Fruit fly (Drosophila melanogaster) Kc167 (cell line): ENCODE results near the gene CG18281.

ENCODE experiments used
- Myc ChIP-seq: fragments of >200 bp; optimal IDR thresholded peaks from 2 replicates; lab custom pipeline; 2017; ENCODE audit warnings: missing external identifiers
- Sin3A ChIP-seq: fragments of >200 bp; optimal IDR thresholded peaks from 2 replicates; lab custom pipeline; 2018; ENCODE audit warnings: missing external identifiers
- h ChIP-seq: fragments of >200 bp; optimal IDR thresholded peaks from 3 replicates; lab custom pipeline; 2018; ENCODE audit warnings: missing external identifiers
- insv ChIP-seq: fragments of >200 bp; optimal IDR thresholded peaks from 3 replicates; lab custom pipeline; 2018; ENCODE audit warnings: missing external identifiers
- psq ChIP-seq: fragments of >200 bp; optimal IDR thresholded peaks from 2 replicates; lab custom pipeline; 2017; ENCODE audit warnings: missing external identifiers
- ttk ChIP-seq: sonication (Bioruptor generic); optimal IDR thresholded peaks from 2 replicates; lab custom pipeline; 2017; ENCODE audit warnings: missing external identifiers

Gene CG18281

DNA sequence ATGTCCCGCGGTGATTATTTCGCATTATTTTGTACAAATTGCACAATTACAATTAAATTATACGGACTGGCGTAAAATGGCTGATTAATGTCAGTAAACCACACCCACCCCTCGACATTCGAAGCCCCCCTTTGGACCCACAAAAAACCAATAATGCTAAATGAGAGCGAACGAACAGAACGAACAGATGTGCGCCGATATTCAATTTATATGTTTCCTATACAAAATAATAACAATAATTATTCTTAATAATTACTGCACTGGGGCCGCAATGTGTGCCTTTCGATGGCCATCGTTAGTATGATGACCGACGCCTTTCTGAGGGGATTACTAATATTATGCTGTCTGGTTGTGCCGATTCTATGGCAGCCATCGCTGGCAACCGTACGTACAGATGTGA, 33.8 kb downstream of the CG18281 start, which contains the start of gene CG13250:
TSS of gene CG13250 (plus strand) at position 301 of the 400 bp plus-strand sequence.
- no peak for TF ChIP-seq Sin3A (lab: Kevin White, UChicago)
- TF ChIP-seq h (lab: Kevin White, UChicago) = no peak
- TF ChIP-seq ttk (lab: Kevin White, UChicago) = no peak

DNA sequence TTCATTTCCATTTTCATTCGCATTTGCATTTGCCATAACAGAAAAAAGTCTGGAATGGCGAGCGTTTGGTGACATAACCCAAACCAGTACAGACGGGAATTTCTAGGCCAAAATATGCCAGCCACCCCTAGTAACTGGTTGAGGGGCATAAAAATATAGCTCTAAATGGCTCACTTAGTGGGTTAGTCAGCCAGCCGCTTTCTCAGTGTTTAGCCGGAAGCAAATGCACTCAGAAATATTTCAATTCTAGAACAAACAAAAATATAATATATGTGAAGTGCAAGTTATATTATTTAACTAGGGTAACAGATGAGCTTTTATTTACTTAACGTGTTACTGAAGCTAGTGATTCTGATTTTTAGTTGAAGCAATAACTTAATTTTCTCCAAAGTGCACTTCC, 37.3 kb downstream of the CG18281 start:
- TF ChIP-seq psq (lab: Kevin White, UChicago) (no peak), h (lab: Kevin White, UChicago) (no peak), Myc (lab: Kevin White, UChicago) (no peak), Sin3A (lab: Kevin White, UChicago) (no peak)

DNA sequence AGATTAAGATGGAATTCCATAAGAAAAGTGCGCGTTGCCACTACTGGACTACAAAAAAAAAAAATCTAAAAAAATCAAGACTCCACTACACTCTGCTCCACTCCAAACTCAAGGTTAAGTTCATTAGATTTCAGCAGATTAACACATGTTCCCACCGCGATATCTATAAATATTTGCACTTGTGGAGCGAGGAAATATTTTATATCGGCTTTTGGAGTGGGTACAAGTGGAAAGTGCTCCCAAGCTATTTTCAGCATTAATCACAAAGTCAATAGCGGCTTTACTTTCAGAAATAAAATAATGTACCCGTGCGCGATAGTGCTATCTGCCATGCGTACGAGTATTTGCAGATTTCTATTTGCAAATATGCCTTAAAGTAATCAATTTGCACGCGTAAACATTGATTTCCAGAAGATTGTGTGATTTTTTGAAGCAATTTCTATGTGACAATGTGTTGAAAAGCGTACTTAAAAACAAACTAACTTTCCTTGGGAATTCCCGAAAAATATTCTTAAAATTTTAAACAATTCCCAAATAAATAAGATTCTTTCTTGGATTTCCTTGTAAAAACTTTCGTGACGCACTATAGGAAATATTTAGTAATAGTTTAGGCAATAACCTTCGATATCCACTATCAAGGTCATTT, 38.1 kb downstream of the CG18281 start:
- no peak for TF ChIP-seq h (lab: Kevin White, UChicago)
- no peak for TF ChIP-seq ttk (lab: Kevin White, UChicago)
- no peak for TF ChIP-seq psq (lab: Kevin White, UChicago)
- TF ChIP-seq Myc (lab: Kevin White, UChicago) = no peak
- TF ChIP-seq Sin3A (lab: Kevin White, UChicago) = no peak
- TF ChIP-seq insv (lab: Kevin White, UChicago) = no peak

DNA sequence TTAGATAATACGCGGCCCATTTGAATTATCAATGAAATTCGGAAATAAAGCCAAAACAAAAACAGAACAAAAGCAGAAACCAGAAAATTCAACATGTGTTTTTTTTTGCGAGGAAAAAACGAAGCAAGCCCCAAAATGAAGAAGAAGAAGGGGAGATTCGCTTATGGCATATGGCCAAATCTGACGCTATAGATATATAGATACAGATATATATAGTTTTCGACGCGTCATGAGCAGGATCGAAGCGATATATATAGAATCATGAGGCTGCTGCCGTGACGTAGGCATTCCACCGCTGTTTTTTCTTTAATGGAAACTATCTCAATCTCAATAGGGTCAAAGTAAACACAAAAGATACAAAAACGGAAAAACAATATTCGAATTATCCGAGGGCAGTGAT, 38.8 kb downstream of the CG18281 start:
- no peak for TF ChIP-seq Sin3A (lab: Kevin White, UChicago)
- TF ChIP-seq insv (lab: Kevin White, UChicago) = no peak
- TF ChIP-seq psq (lab: Kevin White, UChicago) = no peak
- no peak for TF ChIP-seq Myc (lab: Kevin White, UChicago)
- no peak for TF ChIP-seq ttk (lab: Kevin White, UChicago)
- TF ChIP-seq h (lab: Kevin White, UChicago) = no peak

DNA sequence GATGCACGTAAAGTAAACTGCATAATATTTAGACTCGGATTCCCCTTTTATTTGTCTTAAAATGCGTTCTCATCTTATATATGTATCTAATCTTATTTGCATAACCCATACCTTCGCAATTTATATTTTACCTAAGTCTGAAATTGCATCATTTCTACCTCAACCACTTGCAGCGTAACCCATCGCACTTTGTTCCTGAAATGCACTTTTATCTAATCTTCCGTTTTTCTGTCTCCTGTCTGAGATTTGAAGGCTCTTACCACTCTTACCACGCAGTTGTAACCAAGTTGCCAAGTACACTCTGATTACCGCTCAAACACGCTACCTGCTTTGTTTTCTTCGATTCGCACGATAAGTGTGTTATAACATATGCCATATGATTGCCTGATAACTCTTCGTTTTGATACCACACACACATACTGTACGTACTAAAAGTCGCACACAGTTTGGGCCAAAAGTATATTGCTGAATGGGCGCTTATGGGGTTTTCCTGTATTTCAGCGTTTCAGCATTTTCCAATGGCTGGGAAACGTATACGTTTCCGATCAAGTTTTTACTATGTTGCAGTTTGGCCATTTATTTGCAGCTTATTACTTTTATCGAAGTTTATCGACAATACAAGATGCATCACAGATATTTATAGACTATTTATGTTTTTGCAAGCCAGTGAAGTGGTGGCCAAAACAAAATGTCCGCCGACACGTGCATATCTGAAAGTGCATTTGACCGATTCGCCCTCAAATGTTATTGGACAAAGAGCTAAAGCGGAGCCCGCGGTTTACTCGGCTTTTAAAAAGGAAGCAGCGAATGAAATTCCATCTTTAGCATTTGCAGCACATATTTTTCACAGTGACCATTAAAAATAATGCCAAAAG, 39.7 kb downstream of the CG18281 start:
- TF ChIP-seq ttk (lab: Kevin White, UChicago) = no peak

DNA sequence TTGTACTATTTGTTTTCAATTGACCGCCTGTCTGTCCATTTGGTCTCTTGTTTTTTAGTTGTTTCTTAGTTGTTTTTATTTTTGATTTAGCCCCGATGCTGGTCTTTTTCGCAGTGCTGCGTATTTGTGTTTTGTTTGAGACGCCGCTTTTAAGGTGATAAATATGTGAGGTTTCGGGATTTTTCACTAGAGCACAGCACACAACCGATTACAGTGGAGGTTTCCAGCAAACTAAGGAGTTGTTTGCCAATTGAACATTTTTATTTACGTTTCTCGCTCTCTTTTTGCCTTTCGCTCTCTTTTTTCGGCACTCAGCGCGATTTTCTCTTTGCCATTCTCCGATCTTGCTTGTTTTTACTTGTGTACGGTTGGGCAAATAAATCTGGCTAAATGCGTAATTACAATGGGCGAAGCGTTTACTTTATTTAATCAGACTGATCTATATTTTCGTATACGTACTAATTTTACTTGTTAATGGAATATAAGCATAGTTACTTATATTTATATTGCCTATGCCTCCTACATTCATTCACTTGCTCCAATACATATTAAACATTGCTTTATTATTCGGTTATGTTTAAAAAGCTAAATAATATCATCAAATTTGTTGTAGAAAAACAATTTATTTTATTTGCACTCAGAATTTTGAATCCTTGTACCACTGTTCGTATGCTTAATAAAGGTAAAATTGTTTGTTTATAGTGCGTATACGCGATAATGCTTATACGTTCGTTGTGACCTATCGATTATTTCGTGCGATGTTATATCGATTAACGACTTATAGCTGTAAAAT, 40.7 kb downstream of the CG18281 start, which contains the start of gene Rcd2:
TSS of gene Rcd2 (minus strand) at position 236 of the 793 bp plus-strand sequence.
- TF ChIP-seq h (lab: Kevin White, UChicago) = no peak
- no peak for TF ChIP-seq psq (lab: Kevin White, UChicago)
- TF ChIP-seq Sin3A (lab: Kevin White, UChicago) = no peak
- TF ChIP-seq ttk (lab: Kevin White, UChicago) = no peak
- TF ChIP-seq Myc (lab: Kevin White, UChicago) = no peak
- no peak for TF ChIP-seq insv (lab: Kevin White, UChicago)

DNA sequence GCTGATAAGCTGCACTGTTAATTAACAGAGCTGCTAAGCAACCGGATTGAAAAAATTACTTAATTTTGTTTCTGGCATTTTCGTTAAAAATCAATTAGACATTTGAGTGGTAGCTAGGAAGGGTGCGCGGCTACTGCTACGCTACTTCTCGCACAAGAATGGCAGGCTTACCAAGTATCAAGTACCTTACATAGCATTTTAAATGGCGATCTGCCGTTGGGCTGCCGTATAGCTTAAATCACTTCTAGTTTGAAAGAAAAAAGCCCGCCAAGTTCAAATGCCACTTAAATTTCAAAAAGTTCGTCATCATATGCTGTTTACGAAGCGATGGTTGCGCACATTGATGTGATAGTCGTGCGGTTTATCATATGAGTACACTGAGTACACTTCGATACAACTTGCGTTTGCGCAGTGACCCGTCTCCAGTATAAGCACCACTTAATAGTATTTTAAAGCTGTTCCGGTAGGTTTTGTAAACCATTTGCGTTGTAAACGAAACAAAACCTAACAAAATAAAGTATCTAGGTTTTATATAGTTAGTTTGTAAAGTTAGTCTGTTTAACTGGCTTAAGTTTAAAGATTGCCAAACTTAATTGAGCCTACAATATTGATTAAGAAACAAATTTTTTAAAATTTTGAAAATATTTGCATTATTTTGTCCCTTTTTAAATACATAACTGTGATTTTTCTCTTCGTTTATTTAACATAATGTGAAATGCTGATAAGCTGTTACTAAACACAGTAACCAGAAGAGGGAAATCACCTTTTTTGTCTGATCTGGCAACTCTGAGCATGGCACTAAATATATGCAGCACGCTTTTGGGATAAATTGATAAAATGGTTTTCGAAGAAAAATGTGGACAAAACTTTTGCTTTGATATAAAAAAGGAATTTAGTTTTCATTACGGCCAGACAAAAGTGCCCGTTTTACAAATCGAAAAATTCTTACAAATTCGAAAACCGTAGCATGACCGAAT, 41.6 kb downstream of the CG18281 start:
- no peak for TF ChIP-seq Myc (lab: Kevin White, UChicago)
- TF ChIP-seq ttk (lab: Kevin White, UChicago) = no peak

DNA sequence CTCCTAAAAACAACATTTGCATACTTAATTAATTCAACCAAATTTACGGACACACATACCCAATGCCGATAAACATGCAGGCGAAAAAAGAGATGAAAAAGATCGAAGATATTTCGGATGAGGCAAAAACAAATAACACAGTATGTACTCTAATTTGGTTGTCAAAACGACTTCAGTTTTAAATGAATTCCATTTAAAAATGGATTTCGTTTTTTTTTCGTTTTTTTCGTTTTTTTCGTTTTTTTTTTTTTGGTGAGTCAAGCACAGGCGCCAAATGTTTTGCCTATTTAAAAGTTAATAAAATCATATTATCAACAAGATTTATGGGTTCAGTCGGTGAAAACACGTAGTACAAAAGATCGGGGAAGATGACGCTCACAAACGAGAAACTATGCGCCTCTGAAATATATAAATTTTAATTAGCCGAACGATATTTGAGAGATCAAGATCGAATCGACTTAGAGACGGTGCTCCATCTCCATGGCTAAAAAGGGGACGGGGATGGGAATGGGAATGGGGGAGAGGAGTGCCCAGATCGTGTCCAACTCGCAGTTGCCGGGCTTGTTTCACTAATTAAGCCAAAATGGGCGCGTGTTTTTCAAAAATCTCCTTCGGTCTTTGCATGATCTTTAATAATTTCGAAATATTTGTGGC, 48.7 kb downstream of the CG18281 start:
- TF ChIP-seq ttk (lab: Kevin White, UChicago) (no peak), psq (lab: Kevin White, UChicago) (no peak), Myc (lab: Kevin White, UChicago) (no peak), insv (lab: Kevin White, UChicago) (no peak), h (lab: Kevin White, UChicago) (no peak), Sin3A (lab: Kevin White, UChicago) (no peak)

DNA sequence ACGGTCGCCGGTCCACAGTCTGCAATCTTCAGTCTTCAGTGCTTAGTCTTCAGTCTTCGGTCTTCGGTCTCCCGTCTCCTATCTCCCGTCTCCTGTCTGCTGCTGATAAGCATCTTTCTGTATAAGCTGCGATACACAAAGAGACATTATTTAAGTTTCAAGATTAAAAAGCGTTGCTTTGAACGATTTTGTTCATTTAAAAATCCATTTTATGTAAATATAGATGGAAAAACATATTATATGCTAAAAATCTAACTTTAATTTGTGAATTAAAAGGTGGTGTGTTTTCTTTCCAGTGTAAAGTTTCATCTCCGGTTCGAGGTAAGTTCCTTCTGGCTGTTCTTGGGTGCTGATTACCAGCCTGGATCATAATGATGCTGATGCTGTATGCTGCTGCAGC, 49.7 kb downstream of the CG18281 start:
- TF ChIP-seq insv (lab: Kevin White, UChicago) (no peak), h (lab: Kevin White, UChicago) (no peak), psq (lab: Kevin White, UChicago) (no peak), ttk (lab: Kevin White, UChicago) (no peak), Myc (lab: Kevin White, UChicago) (no peak), Sin3A (lab: Kevin White, UChicago) (no peak)
